Worm (Caenorhabditis elegans) whole organism, L4 larva: ENCODE results near the gene ZC250.4.

Source experiments
- F26F4.8 ChIP-seq: fragments of 200-800 bp; sonication (Bioruptor generic); conservative IDR thresholded peaks from 2 replicates; pipeline ENCODE4 v1.3.6; 2022; ENCODE audit warnings: missing genetic modification characterization, missing compliant biosample characterization
- hlh-30 ChIP-seq: sonication (generic microtip); optimal IDR thresholded peaks from 2 replicates; lab custom pipeline; 2017; ENCODE audit warnings: antibody characterized with exemption, mild to moderate bottlenecking, missing genetic modification characterization, missing compliant biosample characterization; ENCODE audit not compliant: insufficient read depth
- lsy-2 ChIP-seq, 2 experiments: fragments of 150-350 bp in 1 of 2; sonication (generic microtip) in 1 of 2; optimal IDR thresholded peaks; 2 replicates each; lab custom pipeline; 2014 to 2017; ENCODE audit warnings: missing biosample characterization in 2 of 2, missing genetic modification characterization in 2 of 2
- mxl-3 ChIP-seq: fragments of 200-800 bp; sonication (Bioruptor generic); optimal IDR thresholded peaks from 2 replicates; lab custom pipeline; 2018; ENCODE audit warnings: mild to moderate bottlenecking, missing genetic modification characterization, missing compliant biosample characterization
- nhr-28 ChIP-seq: fragments of 150-350 bp; optimal IDR thresholded peaks from 2 replicates; lab custom pipeline; 2014; ENCODE audit warnings: missing biosample characterization, missing genetic modification characterization
- tag-97 ChIP-seq: fragments of 200-800 bp; sonication (Bioruptor generic); IDR thresholded peaks from 2 replicates; pipeline ENCODE4 v1.3.6; 2022; ENCODE audit warnings: missing genetic modification characterization, missing compliant biosample characterization

DNA sequence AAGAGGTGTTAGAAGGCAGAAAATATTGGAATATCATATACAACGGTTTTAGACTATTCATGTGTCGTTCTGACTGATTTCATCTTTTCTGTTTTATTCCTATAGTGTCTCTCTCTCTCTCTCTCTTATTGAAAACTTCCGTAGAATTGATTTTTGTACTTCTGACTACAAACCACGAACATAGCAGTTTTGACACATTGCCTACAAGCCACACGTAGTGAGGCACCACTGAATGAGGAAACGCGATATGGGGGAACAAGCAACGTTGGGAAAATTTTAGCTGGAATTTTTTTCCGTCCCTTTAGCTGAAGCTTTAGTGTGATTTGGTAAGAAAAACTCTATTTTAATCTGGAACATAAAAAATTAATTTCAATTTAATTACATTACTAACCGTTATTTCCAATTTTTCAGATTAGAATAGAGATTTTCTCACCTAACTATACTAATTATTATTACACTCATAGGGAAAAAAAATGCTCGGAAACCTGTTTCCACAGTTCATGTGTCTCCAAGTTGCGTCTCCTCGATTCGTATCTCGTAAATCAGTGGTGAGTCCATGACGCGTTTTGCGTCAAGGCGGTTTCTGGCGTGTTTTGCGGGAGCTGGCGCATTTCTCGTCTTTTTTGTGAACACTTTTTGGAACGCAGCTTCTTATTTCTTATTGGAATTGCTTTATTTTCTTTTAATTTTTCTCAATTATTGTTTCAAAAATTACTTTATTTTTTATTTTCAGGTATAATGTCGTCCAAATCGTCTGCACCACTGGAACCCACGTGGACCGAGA is 22.2 kb downstream of the ZC250.4 start, which contains the start of the genes nhr-142 and F44E7.9:
- TF ChIP-seq nhr-28 (tag; lab: Kevin White, UChicago) (peak; percentile 100), mxl-3 (no peak), lsy-2 (tag; optimal IDR thresholded peaks at IDR 0.05; lab: Kevin White, UChicago) (peak; percentile 33 to 89), tag-97 (GFP tag; lab: Robert Waterston, UW) (no peak), hlh-30 (tag; lab: Kevin White, UChicago) (peak; percentile 59), F26F4.8 (GFP tag; lab: Robert Waterston, UW) (no peak)
